Worm (Caenorhabditis elegans): ENCODE results near the gene F55H2.7.

Gene F55H2.7

DNA sequence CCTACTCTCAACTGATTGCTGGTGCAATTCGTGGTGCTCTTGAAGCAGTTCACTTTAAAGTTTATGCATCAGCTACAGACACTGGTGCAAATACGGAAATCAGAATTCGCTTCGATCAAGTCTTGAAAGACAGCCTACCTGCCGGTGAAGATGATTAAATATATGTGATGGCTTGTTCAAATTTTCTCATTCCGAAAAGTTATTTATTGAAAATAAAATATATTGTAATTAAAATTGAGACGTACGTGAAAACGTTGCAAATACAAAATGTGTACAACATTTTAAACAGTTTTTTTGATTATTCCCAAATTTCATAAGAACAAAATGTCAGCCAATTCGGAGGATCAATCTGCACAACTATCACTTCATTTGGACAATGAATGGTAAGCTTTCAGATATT lies 10.8 kb upstream of the F55H2.7 start, which contains the start of gene ZK1098.6:
TSS of gene ZK1098.6 (plus strand) at position 301 of the 400 bp plus-strand sequence.
- TF ChIP-seq hnd-1 (tag; optimal IDR thresholded peaks at IDR 0.05) (no peak), flt-1 (GFP tag; IDR thresholded peaks at IDR 0.05) (no peak), B0310.2 (tag; optimal IDR thresholded peaks at IDR 0.05) (no peak), scrt-1 (GFP tag; IDR thresholded peaks at IDR 0.05) (no peak), tbx-11 (GFP tag; IDR thresholded peaks at IDR 0.05) (no peak), sea-1 (GFP tag; conservative IDR thresholded peaks at IDR 0.05) (no peak), ceh-36 (tag; optimal IDR thresholded peaks at IDR 0.05) (no peak), ceh-13 (GFP tag; optimal IDR thresholded peaks at IDR 0.05) (no peak), F13C5.2 (tag; optimal IDR thresholded peaks at IDR 0.05) (no peak), hmbx-1 (tag; optimal IDR thresholded peaks at IDR 0.05) (no peak), aly-1 (tag; optimal IDR thresholded peaks at IDR 0.05) (no peak), ama-1 (optimal IDR thresholded peaks at IDR 0.05) (no peak), tra-4 (tag; optimal IDR thresholded peaks at IDR 0.05) (no peak), hmg-4 (GFP tag; optimal IDR thresholded peaks at IDR 0.05) (no peak), tbx-37 (GFP tag; conservative IDR thresholded peaks at IDR 0.05) (no peak), pes-1 (GFP tag; IDR thresholded peaks at IDR 0.05) (no peak), ets-7 (tag; optimal IDR thresholded peaks at IDR 0.05) (no peak)

DNA sequence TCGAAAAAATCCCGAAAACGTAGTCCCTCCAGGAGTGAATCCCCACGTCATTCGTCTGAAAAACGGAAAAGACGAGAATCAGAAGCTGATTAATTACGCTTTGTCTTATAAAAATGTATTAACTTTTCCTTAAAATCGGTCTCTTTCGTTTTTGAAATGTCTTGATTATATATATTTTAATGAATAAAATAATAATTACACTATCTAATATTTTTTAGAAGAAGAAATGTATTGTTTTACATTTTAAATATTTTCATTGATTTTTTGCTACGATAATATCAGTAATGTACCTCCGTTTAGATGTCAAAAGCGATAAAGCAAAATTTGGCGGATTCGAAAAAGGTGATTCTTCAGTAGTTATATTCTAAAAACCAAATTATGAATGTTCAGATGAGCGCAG lies 9.2 kb upstream of the F55H2.7 start, which contains the start of gene trpp-3:
TSS of gene trpp-3 (plus strand) at position 301 of the 400 bp plus-strand sequence.
- TF ChIP-seq tra-4 (tag; optimal IDR thresholded peaks at IDR 0.05) = no peak
- no peak for TF ChIP-seq hnd-1 (tag; optimal IDR thresholded peaks at IDR 0.05)
- TF ChIP-seq B0310.2 (tag; optimal IDR thresholded peaks at IDR 0.05) = no peak
- no peak for TF ChIP-seq F13C5.2 (tag; optimal IDR thresholded peaks at IDR 0.05)
- TF ChIP-seq ets-7 (tag; optimal IDR thresholded peaks at IDR 0.05) = no peak
- no peak for TF ChIP-seq scrt-1 (GFP tag; IDR thresholded peaks at IDR 0.05)
- TF ChIP-seq hmg-4 (GFP tag; optimal IDR thresholded peaks at IDR 0.05) = no peak
- no peak for TF ChIP-seq tbx-11 (GFP tag; IDR thresholded peaks at IDR 0.05)

DNA sequence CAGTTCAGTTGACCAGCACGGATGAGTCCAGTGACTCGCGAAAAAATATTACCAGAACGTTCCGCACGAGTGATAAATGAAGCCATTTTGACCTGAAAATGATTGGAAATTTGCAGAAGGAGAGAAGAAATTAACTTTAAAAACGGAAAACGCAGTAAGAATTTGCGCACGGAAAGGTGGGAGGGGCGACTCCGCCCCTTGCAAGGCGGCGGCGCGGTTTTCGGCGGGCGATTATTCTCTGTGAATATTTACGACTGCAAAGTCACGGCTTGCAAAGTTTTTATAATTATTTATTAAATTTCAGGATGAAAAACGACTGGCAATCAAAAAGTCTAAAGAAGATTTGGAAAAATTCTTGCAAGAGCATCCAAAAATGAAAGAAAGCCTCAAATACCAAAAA lies 7.5 kb upstream of the F55H2.7 start, which contains the start of gene mrps-23:
TSS of gene mrps-23 (minus strand) at position 92 of the 400 bp plus-strand sequence.
- TF ChIP-seq hmg-4 (GFP tag; optimal IDR thresholded peaks at IDR 0.05) (peak; percentile 7), ceh-36 (tag; optimal IDR thresholded peaks at IDR 0.05) (no peak)

DNA sequence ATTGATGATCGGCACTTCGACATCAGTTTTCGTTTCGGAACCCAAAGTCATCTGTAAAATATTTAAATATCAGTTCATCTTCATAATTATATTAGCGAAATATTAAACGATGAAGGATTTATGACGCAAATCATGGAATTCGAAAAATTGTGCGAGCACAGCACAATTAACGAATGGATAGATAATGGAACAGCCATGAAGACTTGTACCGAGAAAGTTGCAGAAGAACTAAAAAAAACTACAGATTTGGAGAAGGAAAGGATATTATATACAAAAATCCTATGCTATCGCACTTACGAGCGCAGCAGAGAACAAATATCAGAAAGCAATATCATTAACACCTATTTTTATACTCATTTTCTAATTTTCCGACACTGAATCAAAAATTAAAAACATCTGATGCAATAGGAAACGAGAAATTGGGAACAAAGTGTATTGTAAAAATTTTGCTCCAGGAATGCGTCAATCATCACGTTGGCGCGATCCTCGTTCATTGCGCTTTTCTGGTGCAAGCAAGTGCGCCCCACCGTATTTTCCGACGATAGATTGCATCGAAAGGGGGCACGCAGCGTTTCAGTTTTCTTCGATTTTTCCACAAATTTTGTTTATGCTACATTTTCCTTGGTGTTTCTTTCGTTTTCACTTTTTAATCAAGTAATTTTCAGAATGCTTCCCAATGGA lies 5.5 kb upstream of the F55H2.7 start, which contains the start of the genes clu-1 and prp-40:
TSS of gene clu-1 (minus strand) at position 51 of the 681 bp plus-strand sequence.
TSS of gene prp-40 (plus strand) at position 666 of the 681 bp plus-strand sequence.
- TF ChIP-seq tbx-37 (GFP tag; conservative IDR thresholded peaks at IDR 0.05) (0 out of 2 replicates have a peak, but pooled peaks have one; percentile 13), tbx-11 (GFP tag; IDR thresholded peaks at IDR 0.05) (no peak), F13C5.2 (tag; optimal IDR thresholded peaks at IDR 0.05) (peak; percentile 36), hmg-4 (GFP tag; optimal IDR thresholded peaks at IDR 0.05) (peak; percentile 37), aly-1 (tag; optimal IDR thresholded peaks at IDR 0.05) (no peak)

DNA sequence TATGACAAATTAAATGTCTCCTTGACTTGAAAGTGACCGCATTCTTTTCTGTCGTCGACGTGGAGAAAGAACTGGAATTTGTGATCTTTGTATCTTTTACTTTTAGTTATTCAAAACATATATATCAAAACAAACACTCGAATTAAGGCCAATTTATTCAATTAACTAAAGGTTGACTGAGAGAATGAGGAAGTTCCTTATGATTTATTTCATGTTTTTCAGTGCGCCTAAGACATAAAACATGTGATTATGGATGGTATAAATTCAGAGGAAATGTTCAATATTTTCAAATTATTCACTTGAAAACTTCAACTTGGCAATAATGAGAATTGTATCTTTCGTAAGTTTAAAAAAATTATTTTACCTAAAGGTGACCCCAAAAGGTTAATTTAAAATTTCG lies 2.5 kb downstream of the F55H2.7 start, which contains the start of gene F55H2.8:
TSS of gene F55H2.8 (plus strand) at position 301 of the 400 bp plus-strand sequence.
- TF ChIP-seq flt-1 (GFP tag; IDR thresholded peaks at IDR 0.05) (no peak), ets-7 (tag; optimal IDR thresholded peaks at IDR 0.05) (no peak), tbx-37 (GFP tag; conservative IDR thresholded peaks at IDR 0.05) (no peak), ceh-13 (GFP tag; optimal IDR thresholded peaks at IDR 0.05) (no peak), ceh-36 (tag; optimal IDR thresholded peaks at IDR 0.05) (no peak), scrt-1 (GFP tag; IDR thresholded peaks at IDR 0.05) (no peak), tra-4 (tag; optimal IDR thresholded peaks at IDR 0.05) (no peak), hmg-4 (GFP tag; optimal IDR thresholded peaks at IDR 0.05) (no peak), hnd-1 (tag; optimal IDR thresholded peaks at IDR 0.05) (no peak), tbx-11 (GFP tag; IDR thresholded peaks at IDR 0.05) (no peak), pes-1 (GFP tag; IDR thresholded peaks at IDR 0.05) (no peak), F13C5.2 (tag; optimal IDR thresholded peaks at IDR 0.05) (no peak), hmbx-1 (tag; optimal IDR thresholded peaks at IDR 0.05) (no peak), ama-1 (optimal IDR thresholded peaks at IDR 0.05) (no peak), aly-1 (tag; optimal IDR thresholded peaks at IDR 0.05) (no peak)

DNA sequence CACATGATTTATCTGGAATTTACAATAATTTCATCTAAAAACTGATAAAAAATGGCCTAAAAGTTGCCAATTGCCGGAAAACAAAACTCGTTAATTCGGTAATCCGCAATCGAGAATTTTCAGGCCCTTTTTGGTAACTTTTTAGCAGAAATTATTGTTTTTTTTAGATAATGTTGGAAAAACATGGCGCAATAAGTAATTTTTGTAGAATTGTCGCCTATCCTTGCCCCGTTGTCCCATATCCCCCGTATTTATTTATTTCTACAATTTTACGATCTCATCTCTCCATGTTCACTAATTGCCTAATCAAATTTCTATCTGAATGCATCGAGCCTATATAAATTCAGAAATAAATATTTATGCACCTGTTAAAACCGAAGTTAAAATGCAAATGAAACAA lies 3.0 kb downstream of the F55H2.7 start:
- no peak for TF ChIP-seq sea-1 (GFP tag; conservative IDR thresholded peaks at IDR 0.05)
- no peak for TF ChIP-seq hmg-4 (GFP tag; optimal IDR thresholded peaks at IDR 0.05)
- no peak for TF ChIP-seq flt-1 (GFP tag; IDR thresholded peaks at IDR 0.05)
- no peak for TF ChIP-seq ets-7 (tag; optimal IDR thresholded peaks at IDR 0.05)
- no peak for TF ChIP-seq tra-4 (tag; optimal IDR thresholded peaks at IDR 0.05)
- TF ChIP-seq aly-1 (tag; optimal IDR thresholded peaks at IDR 0.05) = no peak
- no peak for TF ChIP-seq F13C5.2 (tag; optimal IDR thresholded peaks at IDR 0.05)

DNA sequence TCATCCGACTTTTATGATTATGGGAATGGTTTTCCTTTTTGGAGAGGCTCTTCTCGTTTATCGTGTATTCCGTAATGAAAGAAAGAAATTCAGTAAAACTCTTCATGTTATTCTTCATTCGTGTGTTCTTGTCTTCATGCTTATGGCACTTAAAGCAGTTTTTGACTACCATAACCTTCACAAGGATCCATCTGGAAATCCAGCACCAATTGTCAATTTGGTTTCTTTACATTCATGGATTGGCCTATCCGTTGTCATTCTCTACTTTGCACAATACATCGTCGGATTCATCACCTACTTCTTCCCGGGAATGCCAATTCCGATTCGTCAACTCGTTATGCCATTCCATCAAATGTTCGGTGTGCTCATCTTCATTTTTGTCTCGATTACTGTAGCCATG lies 4.4 kb downstream of the F55H2.7 start:
- TF ChIP-seq tbx-37 (GFP tag; conservative IDR thresholded peaks at IDR 0.05) = no peak
- TF ChIP-seq flt-1 (GFP tag; IDR thresholded peaks at IDR 0.05) = no peak
- no peak for TF ChIP-seq hmbx-1 (tag; optimal IDR thresholded peaks at IDR 0.05)
- TF ChIP-seq ets-7 (tag; optimal IDR thresholded peaks at IDR 0.05) = no peak

DNA sequence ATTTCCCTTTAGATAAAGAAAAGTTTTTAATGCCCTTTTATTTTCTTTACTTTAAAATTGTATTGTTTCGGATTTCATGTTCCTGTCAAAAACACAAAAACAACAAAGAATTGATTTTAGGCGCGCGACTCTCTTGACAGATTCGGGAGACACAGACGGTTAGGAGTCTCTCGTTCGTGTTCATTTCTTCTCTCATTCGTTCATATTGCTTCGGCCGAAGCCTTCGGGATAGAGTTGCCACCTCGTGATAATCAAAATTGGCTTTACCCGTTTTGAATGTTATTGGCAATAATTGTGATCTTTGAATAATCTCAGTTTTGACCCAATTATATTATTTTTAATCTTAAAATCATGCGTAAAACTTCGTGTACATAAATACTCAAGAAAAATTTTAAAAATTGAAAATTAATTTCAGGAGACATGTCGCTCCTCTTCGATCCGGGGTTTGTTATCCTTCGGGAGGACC lies 5.0 kb downstream of the F55H2.7 start, which contains the start of gene F55H2.5:
TSS of gene F55H2.5 (plus strand) at position 416 of the 466 bp plus-strand sequence.
- TF ChIP-seq aly-1 (tag; optimal IDR thresholded peaks at IDR 0.05) (no peak), ama-1 (optimal IDR thresholded peaks at IDR 0.05) (no peak), tbx-11 (GFP tag; IDR thresholded peaks at IDR 0.05) (no peak), B0310.2 (tag; optimal IDR thresholded peaks at IDR 0.05) (no peak), sea-1 (GFP tag; conservative IDR thresholded peaks at IDR 0.05) (no peak), scrt-1 (GFP tag; IDR thresholded peaks at IDR 0.05) (no peak), pes-1 (GFP tag; IDR thresholded peaks at IDR 0.05) (no peak), hmg-4 (GFP tag; optimal IDR thresholded peaks at IDR 0.05) (no peak), ceh-36 (tag; optimal IDR thresholded peaks at IDR 0.05) (no peak), F13C5.2 (tag; optimal IDR thresholded peaks at IDR 0.05) (no peak), ceh-13 (GFP tag; optimal IDR thresholded peaks at IDR 0.05) (no peak), tra-4 (tag; optimal IDR thresholded peaks at IDR 0.05) (no peak), tbx-37 (GFP tag; conservative IDR thresholded peaks at IDR 0.05) (no peak), flt-1 (GFP tag; IDR thresholded peaks at IDR 0.05) (no peak), hnd-1 (tag; optimal IDR thresholded peaks at IDR 0.05) (no peak), ets-7 (tag; optimal IDR thresholded peaks at IDR 0.05) (no peak), hmbx-1 (tag; optimal IDR thresholded peaks at IDR 0.05) (no peak)
